Worm (Caenorhabditis elegans): Measurements from ENCODE around the gene nhr-99.

nhr-99 gene

ce11 chrV:457839-458238 lies 16.7 kb upstream of the nhr-99 start:
- no peak for TF ChIP-seq dao-5 (tag; optimal IDR thresholded peaks at IDR 0.05)
- no peak for TF ChIP-seq W03F9.2 (tag; optimal IDR thresholded peaks at IDR 0.05)
- TF ChIP-seq him-1 (tag; optimal IDR thresholded peaks at IDR 0.05), result no peak

ce11 chrV:459464-459863 lies 15.1 kb upstream of the nhr-99 start, which contains the start of gene nhr-203:
nhr-203 (plus strand) TSS chrV:459795.
- TF ChIP-seq dao-5 (tag; optimal IDR thresholded peaks at IDR 0.05) (no peak), him-1 (tag; optimal IDR thresholded peaks at IDR 0.05) (no peak), W03F9.2 (tag; optimal IDR thresholded peaks at IDR 0.05) (no peak)

- no peak for TF ChIP-seq dao-5 (tag; optimal IDR thresholded peaks at IDR 0.05)
- TF ChIP-seq him-1 (tag; optimal IDR thresholded peaks at IDR 0.05), result no peak
- TF ChIP-seq W03F9.2 (tag; optimal IDR thresholded peaks at IDR 0.05), result no peak
These were observed 12.3 kb upstream of the nhr-99 start, which contains the start of gene nhr-202 for ce11 chrV:462263-462662. nhr-202 (plus strand) TSS chrV:462588.

ce11 chrV:464800-465199 lies 9.8 kb upstream of the nhr-99 start, which contains the start of gene nhr-201:
nhr-201 (plus strand) TSS chrV:464828.
- TF ChIP-seq him-1 (tag; optimal IDR thresholded peaks at IDR 0.05) (no peak), W03F9.2 (tag; optimal IDR thresholded peaks at IDR 0.05) (no peak), dao-5 (tag; optimal IDR thresholded peaks at IDR 0.05) (no peak)

- TF ChIP-seq dao-5 (tag; optimal IDR thresholded peaks at IDR 0.05) (no peak), W03F9.2 (tag; optimal IDR thresholded peaks at IDR 0.05) (no peak), him-1 (tag; optimal IDR thresholded peaks at IDR 0.05) (no peak)
These were observed 9.2 kb upstream of the nhr-99 start for ce11 chrV:465355-465754.

ce11 chrV:467507-467906 lies 7.1 kb upstream of the nhr-99 start:
- TF ChIP-seq him-1 (tag; optimal IDR thresholded peaks at IDR 0.05) (no peak), dao-5 (tag; optimal IDR thresholded peaks at IDR 0.05) (no peak), W03F9.2 (tag; optimal IDR thresholded peaks at IDR 0.05) (no peak)

- TF ChIP-seq W03F9.2 (tag; optimal IDR thresholded peaks at IDR 0.05) (no peak), him-1 (tag; optimal IDR thresholded peaks at IDR 0.05) (no peak)
These were observed 6.1 kb upstream of the nhr-99 start, which contains the start of gene srbc-57 for ce11 chrV:468460-468859. srbc-57 (minus strand) TSS chrV:468560.

- TF ChIP-seq dao-5 (tag; optimal IDR thresholded peaks at IDR 0.05) (no peak), him-1 (tag; optimal IDR thresholded peaks at IDR 0.05) (no peak)
These were observed 2.0 kb upstream of the nhr-99 start, which contains the start of gene srt-31 for ce11 chrV:472589-472988. srt-31 (plus strand) TSS chrV:472889.

- TF ChIP-seq him-1 (tag; optimal IDR thresholded peaks at IDR 0.05), result no peak
- TF ChIP-seq W03F9.2 (tag; optimal IDR thresholded peaks at IDR 0.05), result no peak
- no peak for TF ChIP-seq dao-5 (tag; optimal IDR thresholded peaks at IDR 0.05)
These were observed 3.2 kb downstream of the nhr-99 start, which contains the start of gene nhr-55 for ce11 chrV:477664-478212. nhr-55 (plus strand) TSS chrV:478162.

- TF ChIP-seq him-1 (tag; optimal IDR thresholded peaks at IDR 0.05) (no peak), W03F9.2 (tag; optimal IDR thresholded peaks at IDR 0.05) (no peak), dao-5 (tag; optimal IDR thresholded peaks at IDR 0.05) (no peak)
These were observed 4.5 kb downstream of the nhr-99 start for ce11 chrV:479046-479445.

ce11 chrV:482860-483259 lies 8.3 kb downstream of the nhr-99 start:
- TF ChIP-seq dao-5 (tag; optimal IDR thresholded peaks at IDR 0.05) (no peak), W03F9.2 (tag; optimal IDR thresholded peaks at IDR 0.05) (no peak)

- no peak for TF ChIP-seq dao-5 (tag; optimal IDR thresholded peaks at IDR 0.05)
- no peak for TF ChIP-seq W03F9.2 (tag; optimal IDR thresholded peaks at IDR 0.05)
- TF ChIP-seq him-1 (tag; optimal IDR thresholded peaks at IDR 0.05), result no peak
These were observed 8.8 kb downstream of the nhr-99 start, which contains the start of gene nhr-130 for ce11 chrV:483289-483795. nhr-130 (minus strand) TSS chrV:483339.

- TF ChIP-seq W03F9.2 (tag; optimal IDR thresholded peaks at IDR 0.05), result no peak
- TF ChIP-seq dao-5 (tag; optimal IDR thresholded peaks at IDR 0.05), result no peak
- TF ChIP-seq him-1 (tag; optimal IDR thresholded peaks at IDR 0.05), result no peak
These were observed 9.8 kb downstream of the nhr-99 start, which contains the start of gene nhr-212 for ce11 chrV:484285-484890. nhr-212 (plus strand) TSS chrV:484857.

- TF ChIP-seq W03F9.2 (tag; optimal IDR thresholded peaks at IDR 0.05) (no peak), dao-5 (tag; optimal IDR thresholded peaks at IDR 0.05) (no peak), him-1 (tag; optimal IDR thresholded peaks at IDR 0.05) (no peak)
These were observed 12.1 kb downstream of the nhr-99 start, which contains the start of gene nhr-211 for ce11 chrV:486684-487083. nhr-211 (plus strand) TSS chrV:486984.
